Worm (Caenorhabditis elegans): ENCODE data around the gene his-24.

- TF ChIP-seq him-1 (tag; optimal IDR thresholded peaks at IDR 0.05) (no peak), ama-1 (optimal IDR thresholded peaks at IDR 0.05) (no peak), ama-1 (GFP tag; optimal IDR thresholded peaks at IDR 0.05) (no peak), lin-54 (GFP tag; optimal IDR thresholded peaks at IDR 0.05) (no peak), athp-1 (tag; optimal IDR thresholded peaks at IDR 0.05) (no peak), ztf-22 (GFP tag; optimal IDR thresholded peaks at IDR 0.05) (no peak)
These were observed 14.6 kb downstream of the his-24 start for ce11 chrX:14504551-14504902.
